In the genomic region with DNA sequence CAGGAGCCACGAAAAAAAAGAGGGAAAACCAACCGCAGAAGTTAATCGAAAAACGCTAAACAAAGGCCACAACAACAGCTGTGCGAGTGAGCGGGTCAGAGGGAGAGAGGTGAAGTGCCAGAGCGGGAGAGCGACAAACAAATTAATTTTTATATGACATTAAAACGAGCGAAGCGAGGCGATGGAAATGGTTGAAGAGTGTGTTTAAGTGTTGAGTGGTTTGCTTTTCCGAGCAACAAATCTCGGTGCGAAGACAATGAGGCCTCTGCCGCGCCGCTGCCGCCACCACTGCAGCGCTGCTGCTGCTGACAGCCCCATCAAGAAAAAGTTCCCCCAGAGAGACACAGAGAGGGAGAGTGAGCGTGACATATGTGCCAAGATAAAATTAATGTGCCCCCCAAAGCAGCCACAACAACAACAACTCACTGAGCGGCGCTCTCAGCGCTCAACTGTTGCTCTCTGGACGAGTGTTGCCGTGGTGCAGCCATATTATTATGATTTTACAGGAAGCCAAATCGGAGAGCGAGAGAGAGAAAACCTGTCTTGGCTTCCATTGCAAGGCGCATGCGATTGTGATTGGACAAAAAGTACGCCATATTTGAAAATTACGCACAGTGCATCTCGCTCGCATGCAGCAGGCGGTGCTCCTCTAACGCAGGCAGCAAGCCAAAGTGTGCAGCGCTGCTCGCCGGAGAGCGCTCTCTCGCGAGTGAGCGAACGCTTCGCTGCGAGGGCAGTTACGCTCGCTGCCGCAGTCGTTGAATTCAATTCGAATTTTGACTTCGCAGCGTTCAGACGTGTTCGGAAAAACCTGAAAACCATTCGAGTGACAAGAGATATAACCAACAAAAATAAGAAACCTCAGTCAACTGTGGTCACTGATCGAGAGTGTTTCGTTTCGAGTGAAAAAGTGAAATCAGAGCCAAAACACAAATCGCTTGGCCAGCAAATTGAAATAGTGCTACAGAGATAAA, we compare ENCODE assay signal across 1 fruit fly cellular context.
TF ChIP-seq lines count a peak whose summit lies in the region.

A gene (plus strand): TSS at position 763 of the 974 bp plus-strand sequence.

TF ChIP-seq in whole organism, embryonic, 481 proteins besides CTCF, POLR2A, EP300 and RAD21 (continued from another document and continues in another):
- TF ChIP-seq twi (tag; optimal IDR thresholded peaks at IDR 0.05; lab: Kevin White, UChicago) (peak; percentile 45), Ada2b (GFP tag; IDR thresholded peaks at IDR 0.05; lab: Robert Waterston, UW) (0 out of 2 replicates have a peak, but pooled peaks have one; percentile 13), D19A (tag; optimal IDR thresholded peaks at IDR 0.05; lab: Kevin White, UChicago) (peak; percentile 8), CG6854 (GFP tag; optimal IDR thresholded peaks at IDR 0.05; lab: Kevin White, UChicago) (peak; percentile 32), CG8765 (GFP tag; IDR thresholded peaks at IDR 0.05; lab: Robert Waterston, UW) (peak; percentile 48), Hr51 (GFP tag; optimal IDR thresholded peaks at IDR 0.05; lab: Kevin White, UChicago) (peak in 1 of 2 experiments; percentile 7), CG7357 (GFP tag; IDR thresholded peaks at IDR 0.05; lab: Robert Waterston, UW) (no peak), tup (GFP tag; optimal IDR thresholded peaks at IDR 0.05; lab: Kevin White, UChicago) (no peak), hbn (GFP tag; IDR thresholded peaks at IDR 0.05; lab: Robert Waterston, UW; ENCODE audit: partially characterized antibody) (peak; percentile 44; the same call in 1 of the 2 replicates), sob (GFP tag; IDR thresholded peaks at IDR 0.05; lab: Robert Waterston, UW) (peak; percentile 36; the same call in 1 of the 2 replicates), CG2712 (tag; optimal IDR thresholded peaks at IDR 0.05; lab: Kevin White, UChicago) (peak; percentile 44), Atf6 (GFP tag; IDR thresholded peaks at IDR 0.05; lab: Robert Waterston, UW) (0 out of 2 replicates have a peak, but pooled peaks have one; percentile 16), B-H2 (GFP tag; optimal IDR thresholded peaks at IDR 0.05; lab: Kevin White, UChicago) (peak; percentile 25), CG10321 (GFP tag; IDR thresholded peaks at IDR 0.05; lab: Robert Waterston, UW) (peak; percentile 88), CG10462 (GFP tag; optimal IDR thresholded peaks at IDR 0.05; lab: Kevin White, UChicago) (no peak), grau (tag; optimal IDR thresholded peaks at IDR 0.05; lab: Kevin White, UChicago) (peak; percentile 37), CG4707 (GFP tag; optimal IDR thresholded peaks at IDR 0.05; lab: Kevin White, UChicago) (peak; percentile 34), nmo (GFP tag; optimal IDR thresholded peaks at IDR 0.05; lab: Kevin White, UChicago) (peak; percentile 17), CG10979 (tag; optimal IDR thresholded peaks at IDR 0.05; lab: Kevin White, UChicago) (peak; percentile 7), Hand (GFP tag; optimal IDR thresholded peaks at IDR 0.05; lab: Kevin White, UChicago) (peak; percentile 38), Dll (GFP tag; IDR thresholded peaks at IDR 0.05; lab: Robert Waterston, UW; ENCODE audit: partially characterized antibody) (peak; percentile 64; the same call in 2 of the 4 replicates), esg (GFP tag; conservative IDR thresholded peaks at IDR 0.05; lab: Robert Waterston, UW) (no peak), nau (GFP tag; optimal IDR thresholded peaks at IDR 0.05; lab: Kevin White, UChicago) (peak; percentile 41), Jarid2 (GFP tag; optimal IDR thresholded peaks at IDR 0.05; lab: Kevin White, UChicago) (peak; percentile 99), bowl (GFP tag; IDR thresholded peaks at IDR 0.05; lab: Robert Waterston, UW) (peak; percentile 41; the same call in 1 of the 2 replicates), gcm (GFP tag; optimal IDR thresholded peaks at IDR 0.05; lab: Kevin White, UChicago) (peak; percentile 33), HHEX (GFP tag; optimal IDR thresholded peaks at IDR 0.05; lab: Kevin White, UChicago) (peak; percentile 64), CG8290 (GFP tag; optimal IDR thresholded peaks at IDR 0.05; lab: Kevin White, UChicago) (peak; percentile 19), CG8290 (tag; optimal IDR thresholded peaks at IDR 0.05; lab: Kevin White, UChicago) (peak in 1 of 2 experiments; percentile 60), maf-S (GFP tag; optimal IDR thresholded peaks at IDR 0.05; lab: Kevin White, UChicago) (peak; percentile 1), Tbp (GFP tag; optimal IDR thresholded peaks at IDR 0.05; lab: Kevin White, UChicago) (peak; percentile 73), sr (GFP tag; IDR thresholded peaks at IDR 0.05; lab: Robert Waterston, UW) (peak; percentile 55; the same call in 1 of the 3 replicates), ash1 (GFP tag; optimal IDR thresholded peaks at IDR 0.05; lab: Kevin White, UChicago) (peak; percentile 86), Side (GFP tag; optimal IDR thresholded peaks at IDR 0.05; lab: Kevin White, UChicago) (peak; percentile 5), Meics (GFP tag; optimal IDR thresholded peaks at IDR 0.05; lab: Kevin White, UChicago) (peak; percentile 58), CG30020 (tag; optimal IDR thresholded peaks at IDR 0.05; lab: Kevin White, UChicago) (no peak), amos (GFP tag; IDR thresholded peaks at IDR 0.05; lab: Robert Waterston, UW; ENCODE audit: partially characterized antibody) (peak; percentile 44; the same call in 1 of the 2 replicates), Bteb2 (GFP tag; optimal IDR thresholded peaks at IDR 0.05; lab: Kevin White, UChicago) (peak; percentile 5), CG14014 (GFP tag; IDR thresholded peaks at IDR 0.05; lab: Robert Waterston, UW) (peak; percentile 39; the same call in 1 of the 2 replicates), CG17612 (GFP tag; IDR thresholded peaks at IDR 0.05; lab: Robert Waterston, UW) (0 out of 2 replicates have a peak, but pooled peaks have one; percentile 8), tap (tag; optimal IDR thresholded peaks at IDR 0.05; lab: Kevin White, UChicago) (no peak), CG7987 (GFP tag; optimal IDR thresholded peaks at IDR 0.05; lab: Kevin White, UChicago) (peak; percentile 10), CG13624 (GFP tag; optimal IDR thresholded peaks at IDR 0.05; lab: Kevin White, UChicago) (peak; percentile 28), CG10209 (GFP tag; optimal IDR thresholded peaks at IDR 0.05; lab: Kevin White, UChicago) (peak; percentile 19), ind (GFP tag; optimal IDR thresholded peaks at IDR 0.05; lab: Kevin White, UChicago) (no peak), her (GFP tag; optimal IDR thresholded peaks at IDR 0.05; lab: Kevin White, UChicago) (peak; percentile 55), zfh1 (GFP tag; IDR thresholded peaks at IDR 0.05; lab: Robert Waterston, UW) (peak; percentile 68; the same call in 2 of the 3 replicates), Awh (GFP tag; IDR thresholded peaks at IDR 0.05; lab: Robert Waterston, UW) (peak; percentile 79), Rx (GFP tag; IDR thresholded peaks at IDR 0.05; lab: Robert Waterston, UW) (peak; percentile 28; the same call in 1 of the 2 replicates), lola (GFP tag; optimal IDR thresholded peaks at IDR 0.05; lab: Kevin White, UChicago) (no peak), GATAe (GFP tag; conservative IDR thresholded peaks at IDR 0.05; lab: Robert Waterston, UW) (no peak), CG17568 (GFP tag; optimal IDR thresholded peaks at IDR 0.05; lab: Kevin White, UChicago) (no peak), CG10431 (GFP tag; optimal IDR thresholded peaks at IDR 0.05; lab: Kevin White, UChicago) (peak; percentile 44), Sry-δ (GFP tag; optimal IDR thresholded peaks at IDR 0.05; lab: Kevin White, UChicago) (no peak), gro (GFP tag; optimal IDR thresholded peaks at IDR 0.05; lab: Kevin White, UChicago) (peak; percentile 72), ken (GFP tag; IDR thresholded peaks at IDR 0.05; lab: Robert Waterston, UW) (0 out of 3 replicates have a peak, but pooled peaks have one; percentile 28), Opbp (GFP tag; IDR thresholded peaks at IDR 0.05; lab: Robert Waterston, UW; ENCODE audit: partially characterized antibody) (peak; percentile 64; the same call in 2 of the 3 replicates), tgo (GFP tag; IDR thresholded peaks at IDR 0.05; lab: Robert Waterston, UW) (0 out of 3 replicates have a peak, but pooled peaks have one; percentile 21), CG14710 (tag; optimal IDR thresholded peaks at IDR 0.05; lab: Kevin White, UChicago) (peak; percentile 8), chm (GFP tag; IDR thresholded peaks at IDR 0.05; lab: Robert Waterston, UW) (peak; percentile 97), slbo (GFP tag; IDR thresholded peaks at IDR 0.05; lab: Robert Waterston, UW) (peak; percentile 20; the same call in 1 of the 2 replicates), CG3995 (GFP tag; optimal IDR thresholded peaks at IDR 0.05; lab: Kevin White, UChicago) (no peak), CG4328 (GFP tag; optimal IDR thresholded peaks at IDR 0.05; lab: Kevin White, UChicago) (peak; percentile 34), aop (GFP tag; IDR thresholded peaks at IDR 0.05; lab: Robert Waterston, UW) (no peak), tll (GFP tag; optimal IDR thresholded peaks at IDR 0.05; lab: Kevin White, UChicago) (peak in 1 of 2 experiments; percentile 91), CG12299 (tag; optimal IDR thresholded peaks at IDR 0.05; lab: Kevin White, UChicago) (peak; percentile 32), CG14050 (GFP tag; IDR thresholded peaks at IDR 0.05; lab: Robert Waterston, UW) (no peak), lmd (GFP tag; IDR thresholded peaks at IDR 0.05; lab: Robert Waterston, UW) (no peak), CG34376 (GFP tag; optimal IDR thresholded peaks at IDR 0.05; lab: Kevin White, UChicago) (peak; percentile 59), kni (GFP tag; optimal IDR thresholded peaks at IDR 0.05; lab: Kevin White, UChicago) (peak; percentile 95), NfI (GFP tag; optimal IDR thresholded peaks at IDR 0.05; lab: Kevin White, UChicago) (peak; percentile 19), Dbx (GFP tag; IDR thresholded peaks at IDR 0.05; lab: Robert Waterston, UW) (peak; percentile 19; the same call in 1 of the 3 replicates), kah (GFP tag; optimal IDR thresholded peaks at IDR 0.05; lab: Kevin White, UChicago) (peak; percentile 31), ato (GFP tag; IDR thresholded peaks at IDR 0.05; lab: Robert Waterston, UW; ENCODE audit: partially characterized antibody) (peak; percentile 50), CG42726 (GFP tag; IDR thresholded peaks at IDR 0.05; lab: Robert Waterston, UW; ENCODE audit: partially characterized antibody) (peak; percentile 78), sug (tag; optimal IDR thresholded peaks at IDR 0.05; lab: Kevin White, UChicago) (peak; percentile 83), CG18764 (GFP tag; optimal IDR thresholded peaks at IDR 0.05; lab: Kevin White, UChicago) (no peak), CG8089 (GFP tag; optimal IDR thresholded peaks at IDR 0.05; lab: Kevin White, UChicago) (peak; percentile 50), CG12769 (tag; optimal IDR thresholded peaks at IDR 0.05; lab: Kevin White, UChicago) (peak; percentile 32), CG12104 (GFP tag; optimal IDR thresholded peaks at IDR 0.05; lab: Kevin White, UChicago) (no peak), CG2116 (GFP tag; optimal IDR thresholded peaks at IDR 0.05; lab: Kevin White, UChicago) (peak; percentile 38), chn (GFP tag; optimal IDR thresholded peaks at IDR 0.05; lab: Kevin White, UChicago) (peak; percentile 28), CG11723 (GFP tag; optimal IDR thresholded peaks at IDR 0.05; lab: Kevin White, UChicago) (peak; percentile 37), CoRest (tag; optimal IDR thresholded peaks at IDR 0.05; lab: Kevin White, UChicago) (peak; percentile 8), CG11456 (GFP tag; IDR thresholded peaks at IDR 0.05; lab: Robert Waterston, UW) (0 out of 3 replicates have a peak, but pooled peaks have one; percentile 56), NFAT (GFP tag; IDR thresholded peaks at IDR 0.05; lab: Robert Waterston, UW) (peak; percentile 38; the same call in 1 of the 2 replicates), Doc3 (GFP tag; IDR thresholded peaks at IDR 0.05; lab: Robert Waterston, UW; ENCODE audit: partially characterized antibody) (peak; percentile 54; the same call in 2 of the 3 replicates), hkb (optimal IDR thresholded peaks at IDR 0.05; lab: Kevin White, UChicago) (peak; percentile 9), hkb (GFP tag; IDR thresholded peaks at IDR 0.05; lab: Robert Waterston, UW) (peak; percentile 41; the same call in 1 of the 2 replicates), CG1832 (GFP tag; optimal IDR thresholded peaks at IDR 0.05; lab: Kevin White, UChicago) (peak; percentile 98), CG6813 (GFP tag; optimal IDR thresholded peaks at IDR 0.05; lab: Kevin White, UChicago) (peak; percentile 38), yki (optimal IDR thresholded peaks at IDR 0.05; lab: Kevin White, UChicago) (peak; percentile 98), da (GFP tag; optimal IDR thresholded peaks at IDR 0.05; lab: Kevin White, UChicago) (peak; percentile 10), sna (GFP tag; IDR thresholded peaks at IDR 0.05; lab: Robert Waterston, UW; ENCODE audit: partially characterized antibody) (peak; percentile 74; the same call in 1 of the 2 replicates), Scr (GFP tag; IDR thresholded peaks at IDR 0.05; lab: Robert Waterston, UW; ENCODE audit: partially characterized antibody) (0 out of 2 replicates have a peak, but pooled peaks have one; percentile 47), Sox102F (GFP tag; optimal IDR thresholded peaks at IDR 0.05; lab: Kevin White, UChicago) (peak; percentile 19), CG32767 (GFP tag; IDR thresholded peaks at IDR 0.05; lab: Robert Waterston, UW) (peak; percentile 44; the same call in 1 of the 2 replicates), crol (GFP tag; IDR thresholded peaks at IDR 0.05; lab: Robert Waterston, UW) (peak; percentile 78), dan (GFP tag; IDR thresholded peaks at IDR 0.05; lab: Robert Waterston, UW) (no peak), CG3407 (GFP tag; optimal IDR thresholded peaks at IDR 0.05; lab: Kevin White, UChicago) (peak; percentile 3), Pdp1 (GFP tag; optimal IDR thresholded peaks at IDR 0.05; lab: Kevin White, UChicago) (peak; percentile 29 to 36), cas (GFP tag; IDR thresholded peaks at IDR 0.05; lab: Robert Waterston, UW) (0 out of 2 replicates have a peak, but pooled peaks have one; percentile 8), Vsx1 (GFP tag; optimal IDR thresholded peaks at IDR 0.05; lab: Kevin White, UChicago) (peak; percentile 59), CG7556 (GFP tag; optimal IDR thresholded peaks at IDR 0.05; lab: Kevin White, UChicago) (no peak), z (GFP tag; IDR thresholded peaks at IDR 0.05; lab: Robert Waterston, UW) (peak; percentile 91), CG11504 (tag; optimal IDR thresholded peaks at IDR 0.05; lab: Kevin White, UChicago) (peak; percentile 34), CG5180 (GFP tag; optimal IDR thresholded peaks at IDR 0.05; lab: Kevin White, UChicago) (peak; percentile 11), sens-2 (GFP tag; IDR thresholded peaks at IDR 0.05; lab: Robert Waterston, UW) (no peak; the same call in 1 of the 2 replicates), CG9437 (GFP tag; optimal IDR thresholded peaks at IDR 0.05; lab: Kevin White, UChicago) (no peak), pb (GFP tag; optimal IDR thresholded peaks at IDR 0.05; lab: Kevin White, UChicago) (peak; percentile 52), CG17361 (GFP tag; IDR thresholded peaks at IDR 0.05; lab: Robert Waterston, UW) (0 out of 3 replicates have a peak, but pooled peaks have one; percentile 15)
